Worm (Caenorhabditis elegans): Measurements from ENCODE around the gene C32D5.11.

ce11 chrII:6322979-6323378, 32.3 kb downstream of the C32D5.11 start, which contains the start of gene C32D5.4:
- no peak for TF ChIP-seq snpc-4 (tag; optimal IDR thresholded peaks at IDR 0.05)
- no peak for TF ChIP-seq nhr-237 (tag; optimal IDR thresholded peaks at IDR 0.05)
